Fruit fly (Drosophila melanogaster) Kc167 (cell line): Measurements from ENCODE around the gene CG14069.

Experiments used
- Myc ChIP-seq: fragments of >200 bp; optimal IDR thresholded peaks from 2 replicates; lab custom pipeline; 2017; ENCODE audit warnings: missing external identifiers
- Sin3A ChIP-seq: fragments of >200 bp; optimal IDR thresholded peaks from 2 replicates; lab custom pipeline; 2018; ENCODE audit warnings: missing external identifiers
- h ChIP-seq: fragments of >200 bp; optimal IDR thresholded peaks from 3 replicates; lab custom pipeline; 2018; ENCODE audit warnings: missing external identifiers
- insv ChIP-seq: fragments of >200 bp; optimal IDR thresholded peaks from 3 replicates; lab custom pipeline; 2018; ENCODE audit warnings: missing external identifiers
- psq ChIP-seq: fragments of >200 bp; optimal IDR thresholded peaks from 2 replicates; lab custom pipeline; 2017; ENCODE audit warnings: missing external identifiers

DNA sequence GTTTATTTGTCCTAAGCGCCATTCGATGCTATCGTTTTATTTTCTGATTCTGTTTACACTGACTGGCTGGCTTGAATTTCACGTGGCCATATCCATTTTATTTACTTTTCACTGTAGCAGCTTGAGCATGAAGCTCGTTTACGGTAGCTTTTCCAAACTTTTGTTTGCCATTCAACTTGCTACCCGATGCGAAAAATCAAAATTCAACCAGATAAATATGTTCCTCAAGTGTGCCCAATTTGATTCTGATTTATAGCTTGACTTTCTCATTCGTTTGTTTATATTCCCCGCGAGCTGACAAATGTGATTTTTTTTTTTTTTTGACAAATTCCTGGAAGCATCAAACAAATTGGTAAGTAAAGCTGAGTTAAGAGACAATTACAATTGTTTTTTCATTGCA is 25.9 kb upstream of the CG14069 start, which contains the start of gene CG14072:
- TF ChIP-seq h (lab: Kevin White, UChicago) (no peak), Myc (lab: Kevin White, UChicago) (no peak), insv (lab: Kevin White, UChicago) (no peak), psq (lab: Kevin White, UChicago) (no peak), Sin3A (lab: Kevin White, UChicago) (no peak)
